Worm (Caenorhabditis elegans): ENCODE data around the gene F02E11.4.

The F02E11.4 gene

ce11 chrII:3249406-3249805, 28.2 kb downstream of the F02E11.4 start, which contains the start of gene clec-124:
TSS of gene clec-124 (plus strand) at chrII:3249706.
- TF ChIP-seq ceh-16 (tag; optimal IDR thresholded peaks at IDR 0.05) (no peak), ceh-28 (tag; optimal IDR thresholded peaks at IDR 0.05) (no peak), ZK546.5 (tag; optimal IDR thresholded peaks at IDR 0.05) (no peak), nhr-25 (tag; optimal IDR thresholded peaks at IDR 0.05) (no peak)

- TF ChIP-seq nhr-12 (tag; optimal IDR thresholded peaks at IDR 0.05) (no peak), snpc-4 (tag; optimal IDR thresholded peaks at IDR 0.05) (no peak), ceh-28 (tag; optimal IDR thresholded peaks at IDR 0.05) (no peak), jun-1 (tag; optimal IDR thresholded peaks at IDR 0.05) (no peak), nhr-25 (tag; optimal IDR thresholded peaks at IDR 0.05) (no peak), nhr-11 (tag; optimal IDR thresholded peaks at IDR 0.05) (no peak), ceh-16 (tag; optimal IDR thresholded peaks at IDR 0.05) (no peak)
Observed at ce11 chrII:3248043-3248718, 29.4 kb downstream of the F02E11.4 start, which contains the start of the genes fbxc-50 and C17F4.2. TSS of gene fbxc-50 (minus strand) at chrII:3248123. TSS of gene C17F4.2 (plus strand) at chrII:3248668.

- TF ChIP-seq ztf-11 (tag; optimal IDR thresholded peaks at IDR 0.05) (no peak), nhr-23 (tag; optimal IDR thresholded peaks at IDR 0.05) (no peak), sea-2 (GFP tag; optimal IDR thresholded peaks at IDR 0.05) (no peak), nhr-43 (tag; optimal IDR thresholded peaks at IDR 0.05; ENCODE audit: poor library complexity, severe bottlenecking) (no peak), nfya-1 (tag; optimal IDR thresholded peaks at IDR 0.05; ENCODE audit: insufficient read depth) (no peak), nhr-12 (tag; optimal IDR thresholded peaks at IDR 0.05) (no peak), ztf-4 (tag; optimal IDR thresholded peaks at IDR 0.05) (no peak), fkh-2 (tag; optimal IDR thresholded peaks at IDR 0.05) (no peak), zag-1 (tag; optimal IDR thresholded peaks at IDR 0.05) (no peak), nhr-67 (tag; optimal IDR thresholded peaks at IDR 0.05) (no peak), jun-1 (tag; optimal IDR thresholded peaks at IDR 0.05) (no peak), unc-62 (GFP tag; optimal IDR thresholded peaks at IDR 0.05) (no peak), tbx-2 (tag; optimal IDR thresholded peaks at IDR 0.05) (no peak), ceh-9 (tag; optimal IDR thresholded peaks at IDR 0.05) (no peak), hmg-11 (tag; optimal IDR thresholded peaks at IDR 0.05) (no peak), nhr-76 (tag; optimal IDR thresholded peaks at IDR 0.05) (no peak), ZK546.5 (tag; optimal IDR thresholded peaks at IDR 0.05) (no peak), nhr-25 (tag; optimal IDR thresholded peaks at IDR 0.05) (no peak), lin-39 (tag; optimal IDR thresholded peaks at IDR 0.05) (no peak), fkh-10 (GFP tag; optimal IDR thresholded peaks at IDR 0.05) (no peak)
Observed at ce11 chrII:3247556-3247955, 30.0 kb downstream of the F02E11.4 start.

ce11 chrII:3245836-3246235, 31.8 kb downstream of the F02E11.4 start, which contains the start of gene C17F4.7:
TSS of gene C17F4.7 (minus strand) at chrII:3246015.
- TF ChIP-seq jun-1 (tag; optimal IDR thresholded peaks at IDR 0.05) (peak; percentile 71), elt-2 (tag; optimal IDR thresholded peaks at IDR 0.05) (peak; percentile 99), nhr-11 (tag; optimal IDR thresholded peaks at IDR 0.05) (no peak), aly-2 (tag; optimal IDR thresholded peaks at IDR 0.05) (no peak), pqm-1 (tag; optimal IDR thresholded peaks at IDR 0.05) (peak; percentile 96)

ce11 chrII:3244758-3245157, 32.8 kb downstream of the F02E11.4 start:
- TF ChIP-seq elt-2 (tag; optimal IDR thresholded peaks at IDR 0.05) (peak; percentile 50), nhr-77 (tag; optimal IDR thresholded peaks at IDR 0.05) (peak; percentile 54), fos-1 (tag; optimal IDR thresholded peaks at IDR 0.05) (peak; percentile 9), snpc-4 (tag; optimal IDR thresholded peaks at IDR 0.05) (no peak)

ce11 chrII:3244070-3244469, 33.5 kb downstream of the F02E11.4 start, which contains the start of gene C17F4.12:
TSS of gene C17F4.12 (minus strand) at chrII:3244170.
- TF ChIP-seq nhr-76 (tag; optimal IDR thresholded peaks at IDR 0.05) (no peak), unc-39 (tag; optimal IDR thresholded peaks at IDR 0.05) (no peak)

All from whole organism, L3 larva.